Worm (Caenorhabditis elegans) whole organism, young adult: ENCODE measurements around the gene M01H9.3.

ENCODE experiments used
- B0035.1 ChIP-seq: sonication (generic microtip); optimal IDR thresholded peaks from 2 replicates; lab custom pipeline; 2016; ENCODE audit warnings: missing genetic modification characterization, mild to moderate bottlenecking, missing compliant biosample characterization, missing genotype, missing genetic modification reagents
- B0261.1 ChIP-seq: sonication (generic microtip); optimal IDR thresholded peaks from 2 replicates; lab custom pipeline; 2016; ENCODE audit warnings: mild to moderate bottlenecking, missing genetic modification characterization, moderate library complexity, missing compliant biosample characterization
- D2030.7 ChIP-seq: fragments of 200-800 bp; sonication (Bioruptor generic); IDR thresholded peaks from 2 replicates; pipeline ENCODE4 v1.3.6; 2022; ENCODE audit warnings: missing genetic modification reagents, missing genetic modification characterization, missing compliant biosample characterization
- F10E7.11 ChIP-seq: sonication (generic microtip); optimal IDR thresholded peaks from 2 replicates; lab custom pipeline; 2017; ENCODE audit warnings: mild to moderate bottlenecking, missing genetic modification characterization, moderate library complexity, missing compliant biosample characterization
- F23B12.7 ChIP-seq: sonication (generic microtip); optimal IDR thresholded peaks from 2 replicates; lab custom pipeline; 2017; ENCODE audit warnings: missing genetic modification characterization, mild to moderate bottlenecking, missing compliant biosample characterization, antibody characterized with exemption, moderate library complexity; ENCODE audit not compliant: insufficient read depth
- K11D2.4 ChIP-seq: fragments of 200-800 bp; sonication (Bioruptor generic); IDR thresholded peaks from 2 replicates; pipeline ENCODE4 v1.3.6; 2022; ENCODE audit warnings: missing genetic modification reagents, missing genetic modification characterization, missing compliant biosample characterization
- T26A5.8 ChIP-seq: sonication (generic microtip); optimal IDR thresholded peaks from 2 replicates; lab custom pipeline; 2016; ENCODE audit warnings: missing genetic modification characterization, missing compliant biosample characterization
- Y67H2A.10 ChIP-seq: fragments of 200-800 bp; sonication (Bioruptor generic); conservative IDR thresholded peaks from 2 replicates; pipeline ENCODE4 v1.3.6; 2022; ENCODE audit warnings: missing genetic modification reagents, missing genetic modification characterization, missing compliant biosample characterization
- ZK185.1 ChIP-seq: sonication (generic microtip); optimal IDR thresholded peaks from 2 replicates; lab custom pipeline; 2016; ENCODE audit warnings: mild to moderate bottlenecking, missing genetic modification characterization, missing compliant biosample characterization; ENCODE audit not compliant: poor library complexity, severe bottlenecking
- atf-7 ChIP-seq: sonication (generic microtip); optimal IDR thresholded peaks from 2 replicates; lab custom pipeline; 2017; ENCODE audit warnings: mild to moderate bottlenecking, missing genetic modification characterization, missing compliant biosample characterization
- attf-5 ChIP-seq: fragments of 200-800 bp; sonication (Bioruptor generic); optimal IDR thresholded peaks from 2 replicates; lab custom pipeline; 2018; ENCODE audit warnings: mild to moderate bottlenecking, missing genetic modification characterization, missing compliant biosample characterization
- ccch-3 ChIP-seq: fragments of 200-800 bp; sonication (Bioruptor generic); optimal IDR thresholded peaks from 2 replicates; lab custom pipeline; 2018; ENCODE audit warnings: mild to moderate bottlenecking, missing genetic modification characterization, missing compliant biosample characterization
- cebp-2 ChIP-seq: fragments of 200-800 bp; sonication (Bioruptor generic); IDR thresholded peaks from 2 replicates; pipeline ENCODE4 v1.3.6; 2022; ENCODE audit warnings: missing genetic modification characterization, missing compliant biosample characterization
- ceh-27 ChIP-seq: fragments of 200-800 bp; sonication (Bioruptor generic); optimal IDR thresholded peaks from 2 replicates; lab custom pipeline; 2018; ENCODE audit warnings: mild to moderate bottlenecking, missing genetic modification characterization, moderate library complexity, missing compliant biosample characterization
- ceh-79 ChIP-seq: sonication (generic microtip); optimal IDR thresholded peaks from 2 replicates; lab custom pipeline; 2017; ENCODE audit warnings: mild to moderate bottlenecking, missing genetic modification characterization, missing compliant biosample characterization
- ceh-91 ChIP-seq: fragments of 200-800 bp; sonication (Bioruptor generic); IDR thresholded peaks from 2 replicates; pipeline ENCODE4 v1.3.6; 2022; ENCODE audit warnings: missing genetic modification reagents, missing genetic modification characterization, missing compliant biosample characterization
- efl-1 ChIP-seq: fragments of 150-350 bp; optimal IDR thresholded peaks from 2 replicates; lab custom pipeline; 2014; ENCODE audit warnings: missing biosample characterization, missing genetic modification reagents, missing genetic modification characterization
- egrh-3 ChIP-seq: fragments of 200-800 bp; sonication (Bioruptor generic); IDR thresholded peaks from 2 replicates; pipeline ENCODE4 v1.3.6; 2022; ENCODE audit warnings: missing genetic modification reagents, missing genetic modification characterization, missing compliant biosample characterization
- gei-17 ChIP-seq: fragments of 200-800 bp; sonication (Bioruptor generic); optimal IDR thresholded peaks from 2 replicates; lab custom pipeline; 2018; ENCODE audit warnings: mild to moderate bottlenecking, missing genetic modification characterization, missing compliant biosample characterization
- hsf-1 ChIP-seq: fragments of 200-800 bp; sonication (Bioruptor generic); IDR thresholded peaks from 2 replicates; pipeline ENCODE4 v1.3.6; 2022; ENCODE audit warnings: missing genetic modification reagents, missing genetic modification characterization, missing compliant biosample characterization
- lin-26 ChIP-seq: fragments of 200-800 bp; sonication (Bioruptor generic); IDR thresholded peaks from 2 replicates; pipeline ENCODE4 v1.3.6; 2022; ENCODE audit warnings: missing genetic modification reagents, missing genetic modification characterization, missing compliant biosample characterization
- lsl-1 ChIP-seq: fragments of 200-800 bp; sonication (Bioruptor generic); optimal IDR thresholded peaks from 2 replicates; lab custom pipeline; 2018; ENCODE audit warnings: mild to moderate bottlenecking, missing genetic modification characterization, moderate library complexity, missing compliant biosample characterization
- mcd-1 ChIP-seq: fragments of 200-800 bp; sonication (Bioruptor generic); IDR thresholded peaks from 2 replicates; pipeline ENCODE4 v1.3.6; 2022; ENCODE audit warnings: missing genetic modification reagents, missing genetic modification characterization, missing compliant biosample characterization
- mxl-1 ChIP-seq: sonication (generic microtip); optimal IDR thresholded peaks from 2 replicates; lab custom pipeline; 2016; ENCODE audit warnings: missing genetic modification characterization, missing compliant biosample characterization
- nfya-2 ChIP-seq: fragments of 200-800 bp; sonication (Bioruptor generic); IDR thresholded peaks from 2 replicates; pipeline ENCODE4 v1.3.6; 2022; ENCODE audit warnings: missing genetic modification reagents, missing genetic modification characterization, missing compliant biosample characterization
- nhr-120 ChIP-seq: fragments of 200-800 bp; sonication (Bioruptor generic); IDR thresholded peaks from 2 replicates; pipeline ENCODE4 v1.3.6; 2022; ENCODE audit warnings: missing genetic modification characterization, missing compliant biosample characterization
- rpc-1 ChIP-seq, 2 experiments: fragments of 150-350 bp in 1 of 2; sonication (generic microtip) in 1 of 2; optimal IDR thresholded peaks; 2 replicates each; lab custom pipeline; 2014 to 2018; ENCODE audit warnings: missing biosample characterization in 1 of 2, missing genetic modification characterization in 1 of 2, missing genetic modification reagents in 1 of 2, missing genotype in 1 of 2
- sdz-38 ChIP-seq: sonication (generic microtip); optimal IDR thresholded peaks from 2 replicates; lab custom pipeline; 2016; ENCODE audit warnings: missing genotype, missing genetic modification characterization, missing compliant biosample characterization
- sea-2 ChIP-seq: fragments of 200-800 bp; sonication (Bioruptor generic); IDR thresholded peaks from 2 replicates; pipeline ENCODE4 v1.3.6; 2022; ENCODE audit warnings: missing genetic modification characterization, missing compliant biosample characterization
- tlf-1 ChIP-seq: fragments of 200-800 bp; sonication (Bioruptor generic); optimal IDR thresholded peaks from 2 replicates; lab custom pipeline; 2018; ENCODE audit warnings: mild to moderate bottlenecking, missing genetic modification characterization, missing compliant biosample characterization
- unc-62 ChIP-seq: fragments of 150-350 bp; optimal IDR thresholded peaks from 2 replicates; lab custom pipeline; 2014; ENCODE audit warnings: missing biosample characterization, missing genetic modification reagents, missing genetic modification characterization
- zim-3 ChIP-seq: sonication (generic microtip); optimal IDR thresholded peaks from 2 replicates; lab custom pipeline; 2017; ENCODE audit warnings: mild to moderate bottlenecking, missing genetic modification characterization, moderate library complexity, missing compliant biosample characterization
- ztf-6 ChIP-seq: fragments of 200-800 bp; sonication (Bioruptor generic); IDR thresholded peaks from 2 replicates; pipeline ENCODE4 v1.3.6; 2022; ENCODE audit warnings: missing genetic modification reagents, missing genetic modification characterization, missing compliant biosample characterization

The M01H9.3 gene

DNA sequence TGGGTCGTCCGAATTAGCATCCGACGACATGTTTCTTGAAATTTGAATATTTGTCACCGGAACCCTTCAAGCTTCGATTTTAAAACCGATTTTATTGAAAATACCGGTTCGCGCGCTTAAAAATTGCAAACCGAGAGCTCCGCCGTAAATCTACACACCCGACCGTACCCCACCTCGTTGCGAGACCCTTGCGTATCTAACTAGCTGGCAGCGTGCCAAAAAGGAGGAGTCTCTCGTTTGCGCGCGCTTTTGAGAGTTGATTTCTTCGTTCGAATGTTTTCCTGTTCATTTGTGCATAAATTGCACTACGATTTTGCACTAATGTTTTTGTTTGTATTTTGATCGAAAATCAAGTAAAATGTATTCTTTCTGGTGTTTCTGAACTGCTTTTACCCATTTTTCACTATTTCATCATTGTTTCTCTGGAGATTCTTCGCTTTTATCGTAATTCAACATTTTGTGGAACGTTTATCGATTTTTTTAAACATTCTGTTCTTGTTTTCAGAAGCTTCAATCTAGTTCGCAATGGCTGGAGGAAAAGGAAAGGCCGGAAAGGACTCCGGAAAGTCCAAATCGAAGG is 31.1 kb downstream of the M01H9.3 start, which contains the start of the genes wapl-1 and htz-1 (continued):
- TF ChIP-seq nhr-120 (no peak), ztf-6 (no peak; the same call in 1 of the 2 replicates), hsf-1 (peak; percentile 85), T26A5.8 (tag; lab: Kevin White, UChicago) (no peak), Y67H2A.10 (0 out of 2 replicates have a peak, but pooled peaks have one; percentile 66), ceh-27 (GFP tag; lab: Kevin White, UChicago) (peak; percentile 94), atf-7 (tag; lab: Kevin White, UChicago) (peak; percentile 72)

DNA sequence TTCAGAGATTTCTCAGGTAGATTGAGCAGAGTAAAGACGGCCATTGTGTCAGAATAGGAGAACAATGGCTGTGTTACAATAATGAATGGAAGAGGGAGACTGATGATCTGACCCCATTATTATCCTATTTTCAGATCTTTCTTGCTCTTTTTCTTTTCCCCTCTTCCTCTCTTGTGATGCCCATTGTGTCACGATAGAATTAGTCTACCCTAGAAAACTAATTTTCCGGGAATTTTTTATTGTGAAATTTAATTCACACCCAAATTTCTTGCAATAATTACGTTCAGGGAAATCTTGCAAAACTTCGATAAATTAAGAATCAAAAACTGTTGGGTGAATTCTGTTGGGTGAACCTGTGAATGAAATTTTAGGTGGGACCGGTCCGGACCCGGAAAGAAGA is 35.8 kb downstream of the M01H9.3 start, which contains the start of gene fbxb-75:
TSS of gene fbxb-75 (minus strand) at position 101 of the 400 bp plus-strand sequence.
- TF ChIP-seq sdz-38 (tag; lab: Kevin White, UChicago) (no peak), ccch-3 (GFP tag; lab: Kevin White, UChicago) (no peak), sea-2 (no peak), lin-26 (GFP tag; lab: Robert Waterston, UW) (no peak), F10E7.11 (tag; lab: Kevin White, UChicago) (no peak)

DNA sequence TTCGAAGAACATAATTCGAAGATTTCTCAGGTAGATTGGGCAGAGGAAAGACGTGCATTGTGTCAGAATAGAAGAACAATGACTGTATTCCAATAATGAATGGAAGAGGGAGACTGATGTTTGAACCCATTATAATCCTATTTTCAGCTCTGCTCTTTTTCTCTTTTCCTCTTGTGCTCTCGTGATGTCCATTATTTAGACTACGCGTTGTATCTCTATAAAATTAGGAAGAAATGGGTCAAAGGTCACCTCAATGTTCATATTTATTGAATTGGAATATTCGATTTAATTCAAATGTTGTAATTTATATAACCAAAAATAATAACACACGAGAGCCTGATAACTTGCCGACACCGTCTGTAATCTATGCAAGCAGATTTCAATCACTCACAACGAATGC is 37.7 kb downstream of the M01H9.3 start, which contains the start of gene fbxb-74:
TSS of gene fbxb-74 (minus strand) at position 101 of the 400 bp plus-strand sequence.
- TF ChIP-seq egrh-3 = no peak
- no peak for TF ChIP-seq rpc-1 (optimal IDR thresholded peaks at IDR 0.05; lab: Kevin White, UChicago)
- no peak for TF ChIP-seq rpc-1 (tag; optimal IDR thresholded peaks at IDR 0.05; lab: Kevin White, UChicago)
- no peak for TF ChIP-seq gei-17 (GFP tag; lab: Kevin White, UChicago)
- TF ChIP-seq zim-3 = no peak
- TF ChIP-seq nfya-2 (GFP tag; lab: Robert Waterston, UW) = no peak
- no peak for TF ChIP-seq mxl-1 (tag; lab: Kevin White, UChicago)
- no peak for TF ChIP-seq ceh-79 (tag; lab: Kevin White, UChicago)
- TF ChIP-seq attf-5 = no peak
- no peak for TF ChIP-seq nhr-120
- TF ChIP-seq ZK185.1 (tag; lab: Kevin White, UChicago) = no peak
- TF ChIP-seq K11D2.4 = no peak
- TF ChIP-seq mcd-1 = no peak
- no peak for TF ChIP-seq atf-7 (tag; lab: Kevin White, UChicago)
- TF ChIP-seq efl-1 (GFP tag; lab: Kevin White, UChicago) = no peak
- TF ChIP-seq lsl-1 (GFP tag; lab: Kevin White, UChicago) = no peak
- no peak for TF ChIP-seq T26A5.8 (tag; lab: Kevin White, UChicago)
- TF ChIP-seq ceh-91 (GFP tag; lab: Robert Waterston, UW) = no peak

DNA sequence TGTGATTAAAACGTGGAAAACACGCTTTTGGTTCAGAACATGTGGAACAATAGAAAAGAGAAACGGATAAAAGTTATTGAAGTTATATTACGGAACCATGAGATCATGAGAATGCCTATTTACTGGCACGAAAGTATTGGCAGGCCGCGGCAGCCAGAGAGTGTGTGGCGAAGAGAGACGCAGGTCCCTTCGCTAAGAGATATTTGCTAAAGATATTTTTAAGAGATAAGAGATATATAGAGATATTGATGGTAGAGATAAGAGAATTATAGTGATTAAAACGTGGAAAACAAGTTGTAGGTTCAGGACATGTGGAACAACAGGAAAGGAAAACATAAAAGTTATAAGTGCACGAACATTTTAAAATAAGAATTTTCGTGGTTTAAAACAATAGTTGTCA is 39.0 kb downstream of the M01H9.3 start:
- no peak for TF ChIP-seq B0261.1 (tag; lab: Kevin White, UChicago)
- TF ChIP-seq D2030.7 (GFP tag; lab: Robert Waterston, UW) = no peak
- no peak for TF ChIP-seq unc-62 (GFP tag; lab: Kevin White, UChicago)
- no peak for TF ChIP-seq cebp-2 (GFP tag; lab: Robert Waterston, UW)
- TF ChIP-seq tlf-1 (GFP tag; lab: Kevin White, UChicago) = no peak
- TF ChIP-seq B0035.1 (tag; lab: Kevin White, UChicago) = no peak
- TF ChIP-seq sdz-38 (tag; lab: Kevin White, UChicago) = no peak
- TF ChIP-seq F23B12.7 = no peak
- TF ChIP-seq, all 124 proteins: peak for 0
